Worm (Caenorhabditis elegans) whole organism, early embryonic: ENCODE results near the gene C39B10.5.

ENCODE experiments used
- F13C5.2 ChIP-seq: sonication (generic microtip); optimal IDR thresholded peaks from 2 replicates; lab custom pipeline; 2017; ENCODE audit warnings: mild to moderate bottlenecking, missing genetic modification characterization, inconsistent platforms, missing compliant biosample characterization
- aly-1 ChIP-seq: sonication (generic microtip); optimal IDR thresholded peaks from 2 replicates; lab custom pipeline; 2016; ENCODE audit warnings: missing genetic modification characterization, missing compliant biosample characterization
- ets-7 ChIP-seq: sonication (generic microtip); optimal IDR thresholded peaks from 2 replicates; lab custom pipeline; 2016; ENCODE audit warnings: missing genotype, missing genetic modification characterization, missing compliant biosample characterization
- hmg-4 ChIP-seq: fragments of 200-800 bp; sonication (Bioruptor generic); optimal IDR thresholded peaks from 2 replicates; lab custom pipeline; 2018; ENCODE audit warnings: mild to moderate bottlenecking, missing genetic modification characterization, missing compliant biosample characterization
- hnd-1 ChIP-seq: sonication (generic microtip); optimal IDR thresholded peaks from 2 replicates; lab custom pipeline; 2016; ENCODE audit warnings: missing genetic modification characterization, missing compliant biosample characterization
- sea-1 ChIP-seq: fragments of 200-800 bp; sonication (Bioruptor generic); conservative IDR thresholded peaks from 2 replicates; pipeline ENCODE4 v1.3.6; 2022; ENCODE audit warnings: missing genetic modification characterization, missing compliant biosample characterization
- tbx-11 ChIP-seq: fragments of 200-800 bp; sonication (Bioruptor generic); IDR thresholded peaks from 2 replicates; pipeline ENCODE4 v1.3.6; 2022; ENCODE audit warnings: missing genetic modification characterization, missing compliant biosample characterization

ce11 chrX:10488763-10489162, 41.6 kb downstream of the C39B10.5 start, which contains the start of gene C33D3.4:
- TF ChIP-seq F13C5.2 (tag; lab: Kevin White, UChicago) (no peak), tbx-11 (no peak), aly-1 (tag; lab: Kevin White, UChicago) (no peak), sea-1 (GFP tag; lab: Robert Waterston, UW) (no peak), hnd-1 (tag; lab: Kevin White, UChicago) (no peak), ets-7 (tag; lab: Kevin White, UChicago) (no peak), hmg-4 (GFP tag; lab: Kevin White, UChicago) (no peak)
